Worm (Caenorhabditis elegans) whole organism, young adult: Measurements from ENCODE around the gene elks-1.

Experiments
- B0336.3 ChIP-seq: fragments of 200-800 bp; sonication (Bioruptor generic); IDR thresholded peaks from 2 replicates; pipeline ENCODE4 v1.3.6; 2022; ENCODE audit warnings: missing genetic modification characterization, missing compliant biosample characterization
- F10E7.11 ChIP-seq: sonication (generic microtip); optimal IDR thresholded peaks from 2 replicates; lab custom pipeline; 2017; ENCODE audit warnings: mild to moderate bottlenecking, missing genetic modification characterization, moderate library complexity, missing compliant biosample characterization
- F23B12.7 ChIP-seq: sonication (generic microtip); optimal IDR thresholded peaks from 2 replicates; lab custom pipeline; 2017; ENCODE audit warnings: missing genetic modification characterization, mild to moderate bottlenecking, missing compliant biosample characterization, antibody characterized with exemption, moderate library complexity; ENCODE audit not compliant: insufficient read depth
- F37B4.10 ChIP-seq: fragments of 200-800 bp; sonication (Bioruptor generic); IDR thresholded peaks from 2 replicates; pipeline ENCODE4 v1.3.6; 2022; ENCODE audit warnings: missing genetic modification characterization, missing compliant biosample characterization
- F49E8.2 ChIP-seq: sonication (generic microtip); optimal IDR thresholded peaks from 3 replicates; lab custom pipeline; 2017; ENCODE audit warnings: missing genetic modification characterization, mild to moderate bottlenecking, missing compliant biosample characterization, antibody characterized with exemption, moderate library complexity; ENCODE audit not compliant: insufficient read depth
- F52B5.7 ChIP-seq: sonication (generic microtip); optimal IDR thresholded peaks from 2 replicates; lab custom pipeline; 2016; ENCODE audit warnings: mild to moderate bottlenecking, missing genetic modification characterization, missing compliant biosample characterization
- F57A8.1 ChIP-seq: fragments of 200-800 bp; sonication (Bioruptor generic); optimal IDR thresholded peaks from 2 replicates; lab custom pipeline; 2018; ENCODE audit warnings: mild to moderate bottlenecking, missing genetic modification characterization, moderate library complexity, missing compliant biosample characterization
- K12H6.12 ChIP-seq: fragments of 200-800 bp; sonication (Bioruptor generic); optimal IDR thresholded peaks from 2 replicates; lab custom pipeline; 2018; ENCODE audit warnings: mild to moderate bottlenecking, missing genetic modification characterization, missing compliant biosample characterization
- Y67H2A.10 ChIP-seq: fragments of 200-800 bp; sonication (Bioruptor generic); conservative IDR thresholded peaks from 2 replicates; pipeline ENCODE4 v1.3.6; 2022; ENCODE audit warnings: missing genetic modification reagents, missing genetic modification characterization, missing compliant biosample characterization
- aptf-2 ChIP-seq: fragments of 200-800 bp; sonication (Bioruptor generic); conservative IDR thresholded peaks from 2 replicates; pipeline ENCODE4 v1.3.6; 2022; ENCODE audit warnings: missing genetic modification reagents, missing genetic modification characterization, missing compliant biosample characterization
- aptf-3 ChIP-seq: fragments of 200-800 bp; sonication (Bioruptor generic); IDR thresholded peaks from 2 replicates; pipeline ENCODE4 v1.3.6; 2022; ENCODE audit warnings: missing genetic modification characterization, missing compliant biosample characterization
- attf-3 ChIP-seq: fragments of 200-800 bp; sonication (Bioruptor generic); conservative IDR thresholded peaks from 2 replicates; pipeline ENCODE4 v1.3.6; 2022; ENCODE audit warnings: missing genetic modification reagents, missing genetic modification characterization, missing compliant biosample characterization
- attf-5 ChIP-seq: fragments of 200-800 bp; sonication (Bioruptor generic); optimal IDR thresholded peaks from 2 replicates; lab custom pipeline; 2018; ENCODE audit warnings: mild to moderate bottlenecking, missing genetic modification characterization, missing compliant biosample characterization
- attf-6 ChIP-seq: fragments of 200-800 bp; sonication (Bioruptor generic); IDR thresholded peaks from 2 replicates; pipeline ENCODE4 v1.3.6; 2022; ENCODE audit warnings: missing genetic modification reagents, missing genetic modification characterization, missing compliant biosample characterization
- bed-2 ChIP-seq: fragments of 200-800 bp; sonication (Bioruptor generic); IDR thresholded peaks from 2 replicates; pipeline ENCODE4 v1.3.6; 2022; ENCODE audit warnings: missing genetic modification reagents, missing genetic modification characterization, missing compliant biosample characterization
- ccch-3 ChIP-seq: fragments of 200-800 bp; sonication (Bioruptor generic); optimal IDR thresholded peaks from 2 replicates; lab custom pipeline; 2018; ENCODE audit warnings: mild to moderate bottlenecking, missing genetic modification characterization, missing compliant biosample characterization
- cebp-2 ChIP-seq: fragments of 200-800 bp; sonication (Bioruptor generic); IDR thresholded peaks from 2 replicates; pipeline ENCODE4 v1.3.6; 2022; ENCODE audit warnings: missing genetic modification characterization, missing compliant biosample characterization
- ceh-27 ChIP-seq: fragments of 200-800 bp; sonication (Bioruptor generic); optimal IDR thresholded peaks from 2 replicates; lab custom pipeline; 2018; ENCODE audit warnings: mild to moderate bottlenecking, missing genetic modification characterization, moderate library complexity, missing compliant biosample characterization
- ceh-58 ChIP-seq: fragments of 200-800 bp; sonication (Bioruptor generic); IDR thresholded peaks from 2 replicates; pipeline ENCODE4 v1.3.6; 2022; ENCODE audit warnings: missing genetic modification characterization, missing compliant biosample characterization
- dox-1 ChIP-seq: fragments of 200-800 bp; sonication (Bioruptor generic); IDR thresholded peaks from 2 replicates; pipeline ENCODE4 v1.3.6; 2022; ENCODE audit warnings: missing genetic modification reagents, missing genetic modification characterization, missing compliant biosample characterization
- dpff-1 ChIP-seq: sonication (generic microtip); optimal IDR thresholded peaks from 2 replicates; lab custom pipeline; 2017; ENCODE audit warnings: mild to moderate bottlenecking, missing genetic modification characterization, missing compliant biosample characterization
- efl-1 ChIP-seq: fragments of 150-350 bp; optimal IDR thresholded peaks from 2 replicates; lab custom pipeline; 2014; ENCODE audit warnings: missing biosample characterization, missing genetic modification reagents, missing genetic modification characterization
- egl-18 ChIP-seq: fragments of 200-800 bp; sonication (Bioruptor generic); IDR thresholded peaks from 2 replicates; pipeline ENCODE4 v1.3.6; 2022; ENCODE audit warnings: missing genetic modification reagents, missing genetic modification characterization, missing compliant biosample characterization
- ekl-4 ChIP-seq: fragments of 200-800 bp; sonication (Bioruptor generic); IDR thresholded peaks from 2 replicates; pipeline ENCODE4 v1.3.6; 2022; ENCODE audit warnings: missing genetic modification reagents, missing genetic modification characterization, missing compliant biosample characterization
- hmg-1.2 ChIP-seq: fragments of 200-800 bp; sonication (Bioruptor generic); IDR thresholded peaks from 2 replicates; pipeline ENCODE4 v1.3.6; 2022; ENCODE audit warnings: missing genetic modification reagents, missing genetic modification characterization, missing compliant biosample characterization
- hmg-20 ChIP-seq: fragments of 200-800 bp; sonication (Bioruptor generic); IDR thresholded peaks from 2 replicates; pipeline ENCODE4 v1.3.6; 2022; ENCODE audit warnings: missing genetic modification reagents, missing genetic modification characterization, missing compliant biosample characterization
- hrde-1 ChIP-seq: sonication (generic microtip); optimal IDR thresholded peaks from 2 replicates; lab custom pipeline; 2016; ENCODE audit warnings: missing genetic modification characterization, mild to moderate bottlenecking, missing compliant biosample characterization, moderate library complexity, missing genotype, missing genetic modification reagents, borderline replicate concordance
- hsf-1 ChIP-seq: fragments of 200-800 bp; sonication (Bioruptor generic); IDR thresholded peaks from 2 replicates; pipeline ENCODE4 v1.3.6; 2022; ENCODE audit warnings: missing genetic modification reagents, missing genetic modification characterization, missing compliant biosample characterization
- lag-1 ChIP-seq: fragments of 200-800 bp; sonication (Bioruptor generic); IDR thresholded peaks from 2 replicates; pipeline ENCODE4 v1.3.6; 2022; ENCODE audit warnings: missing genetic modification reagents, missing genetic modification characterization, missing compliant biosample characterization
- lin-40 ChIP-seq: sonication (generic microtip); optimal IDR thresholded peaks from 2 replicates; lab custom pipeline; 2016; ENCODE audit warnings: missing genetic modification characterization, mild to moderate bottlenecking, missing compliant biosample characterization, missing genotype, missing genetic modification reagents
- lin-54 ChIP-seq: fragments of 200-800 bp; sonication (Bioruptor generic); optimal IDR thresholded peaks from 2 replicates; lab custom pipeline; 2018; ENCODE audit warnings: mild to moderate bottlenecking, missing genetic modification characterization, missing compliant biosample characterization
- madf-10 ChIP-seq: sonication (generic microtip); optimal IDR thresholded peaks from 2 replicates; lab custom pipeline; 2016; ENCODE audit warnings: mild to moderate bottlenecking, missing genetic modification characterization, missing compliant biosample characterization
- madf-8 ChIP-seq: fragments of 200-800 bp; sonication (Bioruptor generic); conservative IDR thresholded peaks from 2 replicates; pipeline ENCODE4 v1.3.6; 2022; ENCODE audit warnings: missing genetic modification reagents, missing genetic modification characterization, missing compliant biosample characterization
- mel-28 ChIP-seq: sonication (generic microtip); optimal IDR thresholded peaks from 2 replicates; lab custom pipeline; 2016; ENCODE audit warnings: borderline replicate concordance, mild to moderate bottlenecking, missing genetic modification characterization, missing compliant biosample characterization
- mes-4 ChIP-seq: sonication (generic microtip); optimal IDR thresholded peaks from 2 replicates; lab custom pipeline; 2016; ENCODE audit warnings: missing genotype, missing genetic modification characterization, missing compliant biosample characterization
- nfyb-1 ChIP-seq: fragments of 200-800 bp; sonication (Bioruptor generic); IDR thresholded peaks from 2 replicates; pipeline ENCODE4 v1.3.6; 2022; ENCODE audit warnings: missing genetic modification reagents, missing genetic modification characterization, missing compliant biosample characterization
- nhr-179 ChIP-seq: sonication (generic microtip); optimal IDR thresholded peaks from 2 replicates; lab custom pipeline; 2016; ENCODE audit warnings: mild to moderate bottlenecking, missing genetic modification characterization, missing compliant biosample characterization
- pbrm-1 ChIP-seq: fragments of 200-800 bp; sonication (Bioruptor generic); IDR thresholded peaks from 2 replicates; pipeline ENCODE4 v1.3.6; 2022; ENCODE audit warnings: missing genetic modification reagents, missing genetic modification characterization, missing compliant biosample characterization
- pha-4 ChIP-seq: fragments of 150-350 bp; sonication (generic microtip); optimal IDR thresholded peaks from 2 replicates; lab custom pipeline; 2014; ENCODE audit warnings: missing biosample characterization, missing genetic modification reagents, missing genetic modification characterization
- repo-1 ChIP-seq: sonication (generic microtip); optimal IDR thresholded peaks from 2 replicates; lab custom pipeline; 2017; ENCODE audit warnings: mild to moderate bottlenecking, missing genetic modification characterization, missing compliant biosample characterization
- rpc-1 ChIP-seq, 2 experiments: fragments of 150-350 bp in 1 of 2; sonication (generic microtip) in 1 of 2; optimal IDR thresholded peaks; 2 replicates each; lab custom pipeline; 2014 to 2018; ENCODE audit warnings: missing biosample characterization in 1 of 2, missing genetic modification characterization in 1 of 2, missing genetic modification reagents in 1 of 2, missing genotype in 1 of 2
- sea-2 ChIP-seq: fragments of 200-800 bp; sonication (Bioruptor generic); IDR thresholded peaks from 2 replicates; pipeline ENCODE4 v1.3.6; 2022; ENCODE audit warnings: missing genetic modification characterization, missing compliant biosample characterization
- somi-1 ChIP-seq: fragments of 200-800 bp; sonication (Bioruptor generic); optimal IDR thresholded peaks from 2 replicates; lab custom pipeline; 2018; ENCODE audit warnings: mild to moderate bottlenecking, missing genetic modification characterization, missing compliant biosample characterization
- tbx-9 ChIP-seq: sonication (generic microtip); optimal IDR thresholded peaks from 2 replicates; lab custom pipeline; 2016; ENCODE audit warnings: borderline replicate concordance, missing genetic modification characterization, inconsistent platforms, missing compliant biosample characterization
- zim-3 ChIP-seq: sonication (generic microtip); optimal IDR thresholded peaks from 2 replicates; lab custom pipeline; 2017; ENCODE audit warnings: mild to moderate bottlenecking, missing genetic modification characterization, moderate library complexity, missing compliant biosample characterization
- ztf-18 ChIP-seq: sonication (generic microtip); optimal IDR thresholded peaks from 2 replicates; lab custom pipeline; 2016; ENCODE audit warnings: missing genotype, mild to moderate bottlenecking, missing genetic modification characterization, missing compliant biosample characterization
- ztf-25 ChIP-seq: fragments of 200-800 bp; sonication (Bioruptor generic); IDR thresholded peaks from 2 replicates; pipeline ENCODE4 v1.3.6; 2022; ENCODE audit warnings: missing genetic modification reagents, missing genetic modification characterization, missing compliant biosample characterization
- ztf-6 ChIP-seq: fragments of 200-800 bp; sonication (Bioruptor generic); IDR thresholded peaks from 2 replicates; pipeline ENCODE4 v1.3.6; 2022; ENCODE audit warnings: missing genetic modification reagents, missing genetic modification characterization, missing compliant biosample characterization

Gene elks-1

DNA sequence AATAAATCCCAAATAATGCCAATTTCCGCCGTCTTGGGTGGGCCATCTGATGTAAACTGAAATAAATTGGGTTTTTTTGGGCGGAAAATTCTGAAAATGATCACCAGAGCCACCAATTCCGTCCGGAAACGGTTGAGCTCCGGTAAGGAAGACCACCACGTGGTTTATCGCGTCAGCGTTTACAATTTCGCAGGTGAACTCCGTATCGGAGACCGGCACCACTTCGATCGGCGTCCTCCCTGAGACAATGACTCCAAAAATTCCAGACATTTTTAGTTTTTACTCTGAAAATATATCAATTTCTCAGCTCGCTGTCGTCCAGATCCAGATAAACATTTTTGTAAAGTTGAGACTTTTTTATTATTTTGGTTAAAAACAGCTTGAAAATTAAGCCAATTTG lies 13.2 kb downstream of the elks-1 start, which contains the start of gene F42A6.6 (continued):
- TF ChIP-seq lag-1 (GFP tag; lab: Robert Waterston, UW) (no peak), ccch-3 (GFP tag; lab: Kevin White, UChicago) (no peak), F10E7.11 (tag; lab: Kevin White, UChicago) (peak; percentile 66), pbrm-1 (GFP tag; lab: Robert Waterston, UW) (peak; percentile 83), F49E8.2 (tag; lab: Kevin White, UChicago) (peak; percentile 96), madf-10 (tag; lab: Kevin White, UChicago) (no peak), tbx-9 (peak; percentile 15), F57A8.1 (GFP tag; lab: Kevin White, UChicago) (no peak), F23B12.7 (tag; lab: Kevin White, UChicago) (peak; percentile 48), ztf-25 (0 out of 2 replicates have a peak, but pooled peaks have one; percentile 53), pha-4 (tag; lab: Kevin White, UChicago) (no peak), lin-54 (GFP tag; lab: Kevin White, UChicago) (peak; percentile 67), rpc-1 (optimal IDR thresholded peaks at IDR 0.05; lab: Kevin White, UChicago) (no peak), rpc-1 (tag; optimal IDR thresholded peaks at IDR 0.05; lab: Kevin White, UChicago) (peak; percentile 10), hmg-20 (0 out of 2 replicates have a peak, but pooled peaks have one; percentile 39), egl-18 (GFP tag; lab: Robert Waterston, UW) (0 out of 2 replicates have a peak, but pooled peaks have one; percentile 5), zim-3 (peak; percentile 62), nfyb-1 (peak; percentile 82), hrde-1 (tag; lab: Kevin White, UChicago) (peak; percentile 92), K12H6.12 (tag; lab: Kevin White, UChicago) (peak; percentile 51), lin-40 (tag; lab: Kevin White, UChicago) (peak; percentile 4), dox-1 (GFP tag; lab: Robert Waterston, UW) (no peak), ceh-27 (peak; percentile 11), somi-1 (GFP tag; lab: Kevin White, UChicago) (peak; percentile 72), madf-8 (GFP tag; lab: Robert Waterston, UW) (peak; percentile 41; the same call in 1 of the 2 replicates), mel-28 (tag; lab: Kevin White, UChicago) (peak; percentile 41), attf-6 (peak; percentile 86), F37B4.10 (GFP tag; lab: Robert Waterston, UW) (no peak), attf-3 (GFP tag; lab: Robert Waterston, UW) (peak; percentile 42; the same call in 1 of the 2 replicates), F52B5.7 (peak; percentile 93), ztf-6 (peak; percentile 52; the same call in 1 of the 2 replicates), cebp-2 (GFP tag; lab: Robert Waterston, UW) (peak; percentile 82), hmg-1.2 (GFP tag; lab: Robert Waterston, UW) (peak; percentile 60), hsf-1 (GFP tag; lab: Robert Waterston, UW) (no peak; the same call in 1 of the 2 replicates), sea-2 (GFP tag; lab: Robert Waterston, UW) (no peak), Y67H2A.10 (GFP tag; lab: Robert Waterston, UW) (no peak), ceh-58 (GFP tag; lab: Robert Waterston, UW) (peak; percentile 72; the same call in 1 of the 2 replicates), dpff-1 (tag; lab: Kevin White, UChicago) (peak; percentile 61), repo-1 (tag; lab: Kevin White, UChicago) (peak; percentile 87), aptf-3 (GFP tag; lab: Robert Waterston, UW) (peak; percentile 92), ekl-4 (GFP tag; lab: Robert Waterston, UW) (peak; percentile 86), nhr-179 (tag; lab: Kevin White, UChicago) (peak; percentile 14), ztf-18 (peak; percentile 37), bed-2 (GFP tag; lab: Robert Waterston, UW) (no peak), attf-5 (peak; percentile 42), B0336.3 (peak; percentile 95), mes-4 (tag; lab: Kevin White, UChicago) (peak; percentile 26), aptf-2 (GFP tag; lab: Robert Waterston, UW) (no peak), efl-1 (GFP tag; lab: Kevin White, UChicago) (no peak)
